Fruit fly (Drosophila melanogaster): ENCODE measurements around the gene CG31279.

CG31279 gene

dm6 chr3R:16442937-16443336 lies 12.5 kb downstream of the CG31279 start, which contains the start of the genes Ttc1 and CG14882 (continued):
- TF ChIP-seq hkb (optimal IDR thresholded peaks at IDR 0.05) = no peak
- peak; percentile 92 for TF ChIP-seq hkb (GFP tag; IDR thresholded peaks at IDR 0.05)
- TF ChIP-seq CG2199 (GFP tag; IDR thresholded peaks at IDR 0.05) = peak; percentile 74; the same call in 1 of the 3 replicates
- peak; percentile 52 for TF ChIP-seq CG30020 (tag; optimal IDR thresholded peaks at IDR 0.05)
- peak; percentile 79 for TF ChIP-seq Antp (GFP tag; optimal IDR thresholded peaks at IDR 0.05)
- TF ChIP-seq PHDP (tag; optimal IDR thresholded peaks at IDR 0.05) = peak; percentile 87
- TF ChIP-seq CG34376 (GFP tag; optimal IDR thresholded peaks at IDR 0.05) = peak; percentile 70
- TF ChIP-seq her (GFP tag; optimal IDR thresholded peaks at IDR 0.05) = peak; percentile 84
- peak; percentile 90 for TF ChIP-seq CG14441 (GFP tag; IDR thresholded peaks at IDR 0.05)
- peak; percentile 52 for TF ChIP-seq twi (tag; optimal IDR thresholded peaks at IDR 0.05)
- peak; percentile 30; the same call in 1 of the 2 replicates for TF ChIP-seq nerfin-2 (GFP tag; IDR thresholded peaks at IDR 0.05; ENCODE audit: partially characterized antibody)
- TF ChIP-seq CG32767 (GFP tag; IDR thresholded peaks at IDR 0.05) = peak; percentile 92
- peak; percentile 35; the same call in 1 of the 2 replicates for TF ChIP-seq Ravus (GFP tag; IDR thresholded peaks at IDR 0.05)
- TF ChIP-seq CG12071 (GFP tag; optimal IDR thresholded peaks at IDR 0.05) = no peak
- no peak for TF ChIP-seq CG10565 (GFP tag; optimal IDR thresholded peaks at IDR 0.05)
- TF ChIP-seq CG14860 (GFP tag; IDR thresholded peaks at IDR 0.05; ENCODE audit: partially characterized antibody) = 0 out of 3 replicates have a peak, but pooled peaks have one; percentile 6
- TF ChIP-seq fru (optimal IDR thresholded peaks at IDR 0.05) = no peak
- peak; percentile 80 for TF ChIP-seq CG9817 (tag; optimal IDR thresholded peaks at IDR 0.05)
- peak; percentile 62 for TF ChIP-seq CG1529 (GFP tag; optimal IDR thresholded peaks at IDR 0.05)
- peak; percentile 64 for TF ChIP-seq CG2202 (tag; optimal IDR thresholded peaks at IDR 0.05)
- TF ChIP-seq NK7.1 (GFP tag; optimal IDR thresholded peaks at IDR 0.05) = peak; percentile 36
- peak; percentile 89 for TF ChIP-seq Dad (GFP tag; optimal IDR thresholded peaks at IDR 0.05)
- TF ChIP-seq jing (GFP tag; optimal IDR thresholded peaks at IDR 0.05) = peak; percentile 25
- TF ChIP-seq schlank (tag; optimal IDR thresholded peaks at IDR 0.05) = peak; percentile 24
- TF ChIP-seq D19B (GFP tag; optimal IDR thresholded peaks at IDR 0.05) = peak; percentile 41
- peak; percentile 61 for TF ChIP-seq CG4820 (GFP tag; optimal IDR thresholded peaks at IDR 0.05)
- TF ChIP-seq CG15269 (tag; optimal IDR thresholded peaks at IDR 0.05) = no peak
- no peak for TF ChIP-seq fd64A (GFP tag; optimal IDR thresholded peaks at IDR 0.05)
- TF ChIP-seq CG6689 (GFP tag; IDR thresholded peaks at IDR 0.05) = peak; percentile 93
- peak; percentile 45 for TF ChIP-seq onecut (GFP tag; IDR thresholded peaks at IDR 0.05)
- TF ChIP-seq Deaf1 (tag; optimal IDR thresholded peaks at IDR 0.05) = no peak
- peak; percentile 92 for TF ChIP-seq Bteb2 (GFP tag; optimal IDR thresholded peaks at IDR 0.05)
- peak; percentile 86 for TF ChIP-seq CG11695 (GFP tag; IDR thresholded peaks at IDR 0.05)
- TF ChIP-seq Chrac-16 (GFP tag; optimal IDR thresholded peaks at IDR 0.05) = peak; percentile 84
- TF ChIP-seq Usf (GFP tag; optimal IDR thresholded peaks at IDR 0.05) = peak; percentile 43
- TF ChIP-seq chinmo (GFP tag; IDR thresholded peaks at IDR 0.05; ENCODE audit: partially characterized antibody) = no peak
- no peak for TF ChIP-seq CG15011 (GFP tag; optimal IDR thresholded peaks at IDR 0.05)
- TF ChIP-seq CG5245 (GFP tag; optimal IDR thresholded peaks at IDR 0.05) = peak; percentile 47
- peak; percentile 13; the same call in 1 of the 3 replicates for TF ChIP-seq gce (GFP tag; IDR thresholded peaks at IDR 0.05)
- TF ChIP-seq h (optimal IDR thresholded peaks at IDR 0.05) = no peak
- TF ChIP-seq CG34422 (GFP tag; IDR thresholded peaks at IDR 0.05) = peak; percentile 93
- TF ChIP-seq Rfx (GFP tag; IDR thresholded peaks at IDR 0.05) = peak; percentile 94
- peak; percentile 68 for TF ChIP-seq psq (GFP tag; optimal IDR thresholded peaks at IDR 0.05)
- peak; percentile 75 for TF ChIP-seq Ssrp (tag; optimal IDR thresholded peaks at IDR 0.05)
- peak; percentile 72 for TF ChIP-seq NC2α (GFP tag; optimal IDR thresholded peaks at IDR 0.05)
- peak; percentile 13 for TF ChIP-seq gfzf (GFP tag; optimal IDR thresholded peaks at IDR 0.05)
- peak; percentile 75; the same call in 2 of the 3 replicates for TF ChIP-seq CG17361 (GFP tag; IDR thresholded peaks at IDR 0.05)
- TF ChIP-seq trem (tag; optimal IDR thresholded peaks at IDR 0.05) = peak; percentile 40
- TF ChIP-seq Xbp1 (GFP tag; optimal IDR thresholded peaks at IDR 0.05) = peak; percentile 90
- peak; percentile 78 for TF ChIP-seq en (GFP tag; optimal IDR thresholded peaks at IDR 0.05)
- TF ChIP-seq CG14710 (tag; optimal IDR thresholded peaks at IDR 0.05) = peak; percentile 69
- peak; percentile 79 for TF ChIP-seq CG31441 (GFP tag; IDR thresholded peaks at IDR 0.05)

All from whole organism, embryonic.